Worm (Caenorhabditis elegans): ENCODE measurements around the gene eif-1.A.

The eif-1.A gene

DNA sequence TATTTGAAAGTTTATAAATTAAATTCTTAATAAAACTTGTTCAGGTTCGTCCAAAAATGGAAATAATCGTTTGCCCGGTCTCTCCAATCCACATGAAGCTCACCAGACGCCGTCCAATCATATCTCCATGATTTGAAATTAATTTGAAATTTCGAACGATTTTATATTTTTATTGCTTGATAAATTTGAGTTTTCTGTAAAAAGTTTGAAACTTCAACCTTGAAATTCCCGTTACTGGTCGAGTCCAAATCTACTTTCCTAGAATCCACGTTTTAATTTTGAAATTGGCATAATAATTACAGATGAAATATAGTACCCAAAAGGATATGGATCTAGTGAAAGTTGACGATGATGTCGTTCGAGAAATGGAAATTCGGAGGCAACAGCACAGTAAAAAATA is 46.3 kb upstream of the eif-1.A start, which contains the start of gene npp-26:
TSS of gene npp-26 (plus strand) at position 301 of the 400 bp plus-strand sequence.
- no peak for TF ChIP-seq nhr-11 (tag; optimal IDR thresholded peaks at IDR 0.05)
- TF ChIP-seq unc-55 (GFP tag; optimal IDR thresholded peaks at IDR 0.05): no peak
- no peak for TF ChIP-seq R02D3.7 (tag; optimal IDR thresholded peaks at IDR 0.05)
- no peak for TF ChIP-seq zag-1 (tag; optimal IDR thresholded peaks at IDR 0.05)
- TF ChIP-seq sma-3 (GFP tag; optimal IDR thresholded peaks at IDR 0.05): no peak
- no peak for TF ChIP-seq mbf-1 (tag; optimal IDR thresholded peaks at IDR 0.05)
- TF ChIP-seq ztf-11 (tag; optimal IDR thresholded peaks at IDR 0.05): no peak
- no peak for TF ChIP-seq Y55F3AM.14 (GFP tag; optimal IDR thresholded peaks at IDR 0.05)
- no peak for TF ChIP-seq lin-13 (GFP tag; optimal IDR thresholded peaks at IDR 0.05)
- TF ChIP-seq lsy-2 (tag; optimal IDR thresholded peaks at IDR 0.05): no peak
- TF ChIP-seq skn-1 (tag; optimal IDR thresholded peaks at IDR 0.05): no peak
- TF ChIP-seq nhr-77 (tag; optimal IDR thresholded peaks at IDR 0.05): no peak
- no peak for TF ChIP-seq sma-9 (GFP tag; optimal IDR thresholded peaks at IDR 0.05)
- TF ChIP-seq sma-9 (tag; optimal IDR thresholded peaks at IDR 0.05): no peak
- TF ChIP-seq egl-27 (tag; optimal IDR thresholded peaks at IDR 0.05): no peak
- no peak for TF ChIP-seq fos-1 (tag; optimal IDR thresholded peaks at IDR 0.05)

DNA sequence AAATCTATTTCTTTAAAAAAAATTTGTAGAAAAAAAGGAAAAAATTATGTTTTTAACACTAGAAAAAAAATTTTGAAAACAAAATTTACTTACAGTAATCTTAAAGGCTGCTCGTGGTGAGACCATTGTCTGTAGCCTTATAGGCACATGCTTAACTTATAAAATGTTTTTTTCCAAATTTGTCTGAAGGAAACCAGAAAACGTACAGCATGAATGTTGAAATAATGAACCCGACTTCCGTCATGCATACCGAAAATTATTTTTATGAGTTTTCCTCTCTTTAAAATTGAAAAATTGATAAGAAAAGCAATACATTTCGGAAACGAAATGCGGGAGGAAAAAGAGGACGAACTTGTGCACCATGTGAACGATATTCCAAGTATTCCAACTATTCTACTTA is 38.9 kb upstream of the eif-1.A start, which contains the start of gene R11E3.2:
TSS of gene R11E3.2 (plus strand) at position 301 of the 400 bp plus-strand sequence.
- TF ChIP-seq fos-1 (tag; optimal IDR thresholded peaks at IDR 0.05) (peak; percentile 29), mbf-1 (tag; optimal IDR thresholded peaks at IDR 0.05) (no peak), aly-2 (tag; optimal IDR thresholded peaks at IDR 0.05) (no peak), elt-3 (tag; optimal IDR thresholded peaks at IDR 0.05) (no peak), ceh-16 (tag; optimal IDR thresholded peaks at IDR 0.05) (no peak)

DNA sequence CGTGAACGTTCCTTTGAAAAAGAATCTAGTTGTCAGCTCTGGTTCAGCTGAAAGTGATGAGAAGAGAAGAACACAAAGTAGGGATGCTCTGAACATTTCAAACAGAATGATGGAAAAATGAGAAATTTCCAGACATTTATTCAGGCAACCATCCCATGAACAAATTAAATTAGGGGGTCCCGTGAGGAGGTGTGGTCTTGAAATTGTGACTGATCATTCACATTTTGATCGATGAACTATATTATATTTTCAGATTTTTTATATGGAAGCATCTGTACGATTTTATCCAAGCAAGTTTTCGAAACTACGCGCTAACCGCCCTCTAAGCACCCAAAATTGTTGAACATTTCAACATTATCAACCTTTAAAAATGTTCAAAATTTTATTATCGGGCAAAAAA is 34.7 kb upstream of the eif-1.A start, which contains the start of gene R11E3.19:
TSS of gene R11E3.19 (minus strand) at position 101 of the 400 bp plus-strand sequence.
- TF ChIP-seq gmeb-1 (tag; optimal IDR thresholded peaks at IDR 0.05): no peak
- no peak for TF ChIP-seq lsy-2 (tag; optimal IDR thresholded peaks at IDR 0.05)
- no peak for TF ChIP-seq nhr-10 (tag; optimal IDR thresholded peaks at IDR 0.05)
- TF ChIP-seq skn-1 (tag; optimal IDR thresholded peaks at IDR 0.05): no peak
- no peak for TF ChIP-seq ama-1 (optimal IDR thresholded peaks at IDR 0.05)
- no peak for TF ChIP-seq ZK546.5 (tag; optimal IDR thresholded peaks at IDR 0.05)
- no peak for TF ChIP-seq snpc-4 (tag; optimal IDR thresholded peaks at IDR 0.05)
- no peak for TF ChIP-seq lin-39 (tag; optimal IDR thresholded peaks at IDR 0.05)
- no peak for TF ChIP-seq ztf-4 (tag; optimal IDR thresholded peaks at IDR 0.05)

DNA sequence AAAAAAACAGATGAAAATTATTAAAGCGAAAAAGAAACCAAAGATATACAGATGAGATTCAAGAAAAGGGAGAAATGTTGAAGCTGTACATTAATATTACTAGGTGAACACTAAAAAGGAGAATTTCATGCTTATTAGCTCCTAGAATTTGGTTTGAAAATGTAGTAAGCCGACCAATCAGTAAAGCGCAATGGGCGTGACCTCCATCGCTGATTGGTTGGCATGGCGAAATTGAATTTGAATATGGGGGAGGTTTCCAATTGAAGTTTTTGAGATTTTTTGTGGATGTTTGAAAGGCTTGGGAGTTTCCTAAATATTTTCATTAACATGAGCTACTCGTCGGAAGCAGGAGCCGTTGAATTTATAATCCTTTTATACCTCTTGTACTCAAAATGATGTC is 34.2 kb upstream of the eif-1.A start:
- TF ChIP-seq mbf-1 (tag; optimal IDR thresholded peaks at IDR 0.05) (no peak), ztf-11 (tag; optimal IDR thresholded peaks at IDR 0.05) (no peak), Y55F3AM.14 (GFP tag; optimal IDR thresholded peaks at IDR 0.05) (no peak), ceh-16 (tag; optimal IDR thresholded peaks at IDR 0.05) (no peak), lsy-2 (tag; optimal IDR thresholded peaks at IDR 0.05) (no peak), nhr-21 (tag; optimal IDR thresholded peaks at IDR 0.05) (no peak), lin-11 (tag; optimal IDR thresholded peaks at IDR 0.05) (no peak), fos-1 (tag; optimal IDR thresholded peaks at IDR 0.05) (no peak), nhr-129 (tag; optimal IDR thresholded peaks at IDR 0.05) (no peak), unc-39 (tag; optimal IDR thresholded peaks at IDR 0.05) (no peak), gmeb-1 (tag; optimal IDR thresholded peaks at IDR 0.05) (no peak), skn-1 (tag; optimal IDR thresholded peaks at IDR 0.05) (no peak), sma-9 (GFP tag; optimal IDR thresholded peaks at IDR 0.05) (no peak), sma-9 (tag; optimal IDR thresholded peaks at IDR 0.05) (no peak), nhr-6 (tag; optimal IDR thresholded peaks at IDR 0.05) (no peak), mdl-1 (tag; optimal IDR thresholded peaks at IDR 0.05) (no peak)

DNA sequence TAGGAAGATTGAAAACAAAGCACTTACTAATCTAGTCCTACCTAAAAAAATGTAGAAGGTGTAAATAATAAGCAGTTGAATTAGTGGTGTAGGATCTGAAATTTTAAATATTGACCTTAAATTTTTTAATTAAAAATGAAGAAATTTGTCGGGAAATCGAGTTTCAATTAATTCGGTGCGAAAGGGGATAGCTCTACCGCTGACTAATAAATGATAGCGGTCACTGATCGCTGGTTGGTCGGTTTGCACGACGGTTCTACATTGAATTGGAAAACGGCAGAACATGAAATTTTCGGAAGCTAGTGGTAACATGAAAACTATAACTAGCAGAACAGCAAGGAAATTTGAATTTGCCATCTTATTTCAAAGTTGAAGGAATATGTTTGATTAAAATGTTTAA is 30.6 kb upstream of the eif-1.A start, which contains the start of gene set-15:
TSS of gene set-15 (minus strand) at position 101 of the 400 bp plus-strand sequence.
- no peak for TF ChIP-seq skn-1 (tag; optimal IDR thresholded peaks at IDR 0.05)
- no peak for TF ChIP-seq lin-11 (tag; optimal IDR thresholded peaks at IDR 0.05)
- no peak for TF ChIP-seq sma-9 (GFP tag; optimal IDR thresholded peaks at IDR 0.05)
- no peak for TF ChIP-seq sma-9 (tag; optimal IDR thresholded peaks at IDR 0.05)
- no peak for TF ChIP-seq fos-1 (tag; optimal IDR thresholded peaks at IDR 0.05)
- no peak for TF ChIP-seq mab-5 (tag; optimal IDR thresholded peaks at IDR 0.05)
- TF ChIP-seq F13H6.1 (tag; optimal IDR thresholded peaks at IDR 0.05): no peak
- no peak for TF ChIP-seq alr-1 (tag; optimal IDR thresholded peaks at IDR 0.05)
- no peak for TF ChIP-seq blmp-1 (tag; optimal IDR thresholded peaks at IDR 0.05; ENCODE audit: insufficient read depth)
- no peak for TF ChIP-seq ztf-4 (tag; optimal IDR thresholded peaks at IDR 0.05)
- no peak for TF ChIP-seq elt-3 (tag; optimal IDR thresholded peaks at IDR 0.05)
- no peak for TF ChIP-seq dmd-4 (tag; optimal IDR thresholded peaks at IDR 0.05)
- TF ChIP-seq lin-39 (tag; optimal IDR thresholded peaks at IDR 0.05): no peak
